Worm (Caenorhabditis elegans) whole organism, early embryonic: ENCODE data around the gene C28A5.1.

ENCODE experiments used
- B0310.2 ChIP-seq: sonication (generic microtip); optimal IDR thresholded peaks from 2 replicates; lab custom pipeline; 2016; ENCODE audit warnings: mild to moderate bottlenecking, missing genetic modification characterization, missing compliant biosample characterization
- F13C5.2 ChIP-seq: sonication (generic microtip); optimal IDR thresholded peaks from 2 replicates; lab custom pipeline; 2017; ENCODE audit warnings: mild to moderate bottlenecking, missing genetic modification characterization, inconsistent platforms, missing compliant biosample characterization
- ama-1 ChIP-seq: fragments of 150-350 bp; optimal IDR thresholded peaks from 2 replicates; lab custom pipeline; 2014
- ets-7 ChIP-seq: sonication (generic microtip); optimal IDR thresholded peaks from 2 replicates; lab custom pipeline; 2016; ENCODE audit warnings: missing genotype, missing genetic modification characterization, missing compliant biosample characterization
- scrt-1 ChIP-seq: fragments of 200-800 bp; sonication (Bioruptor generic); IDR thresholded peaks from 2 replicates; pipeline ENCODE4 v1.3.6; 2022; ENCODE audit warnings: missing genetic modification characterization, missing compliant biosample characterization
- tra-4 ChIP-seq: sonication (generic microtip); optimal IDR thresholded peaks from 2 replicates; lab custom pipeline; 2017; ENCODE audit warnings: missing genetic modification characterization, missing compliant biosample characterization

- TF ChIP-seq B0310.2 (tag; lab: Kevin White, UChicago) (no peak), ets-7 (no peak), F13C5.2 (peak; percentile 59), tra-4 (tag; lab: Kevin White, UChicago) (no peak), scrt-1 (GFP tag; lab: Robert Waterston, UW) (no peak), ama-1 (lab: Kevin White, UChicago) (no peak)
Observed at ce11 chrIII:4404339-4404836, 29.8 kb downstream of the C28A5.1 start, which contains the start of the genes R07E5.17 and snfc-5.
